Worm (Caenorhabditis elegans): ENCODE measurements around the gene Y59A8A.8.
"Not testable (repeated sequence)": the region's sequence is repeated elsewhere in the genome, so short reads cannot be mapped to it uniquely, and the experiment has no call there.

DNA sequence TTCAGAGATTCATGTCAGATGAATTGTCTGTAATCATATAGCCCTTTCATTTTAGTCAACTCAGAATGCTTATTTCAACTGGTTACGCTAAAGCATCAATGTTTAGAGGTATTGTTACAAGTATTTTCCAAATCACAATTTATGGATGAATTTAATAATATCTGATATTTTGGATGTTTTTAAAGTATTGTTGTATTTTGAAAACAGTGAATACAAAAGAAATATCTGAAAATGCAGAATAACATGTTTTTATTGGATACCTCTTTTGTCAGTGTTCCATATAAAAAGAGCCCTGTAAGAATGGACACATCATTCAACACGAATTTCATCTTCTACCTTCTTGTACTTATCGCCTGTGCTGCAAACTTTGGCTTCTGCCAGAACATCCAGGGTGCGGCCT is 29.1 kb downstream of the Y59A8A.8 start, which contains the start of gene C06H5.12:
- TF ChIP-seq F49E8.2 (tag; optimal IDR thresholded peaks at IDR 0.05; ENCODE audit: insufficient read depth); bed-1 (GFP tag; IDR thresholded peaks at IDR 0.05): not testable (repeated sequence)
